Worm (Caenorhabditis elegans): ENCODE results near the gene F26G1.9.

Gene F26G1.9

ce11 chrII:4795461-4795860 is 21.7 kb upstream of the F26G1.9 start, which contains the start of gene C33F10.4:
C33F10.4 (plus strand) TSS chrII:4795761.
- TF ChIP-seq efl-1 (GFP tag; optimal IDR thresholded peaks at IDR 0.05) (no peak), athp-1 (tag; optimal IDR thresholded peaks at IDR 0.05) (no peak), dox-1 (GFP tag; IDR thresholded peaks at IDR 0.05) (no peak), ztf-6 (GFP tag; IDR thresholded peaks at IDR 0.05) (no peak), Y95B8A.8 (GFP tag; IDR thresholded peaks at IDR 0.05) (no peak), bed-2 (GFP tag; IDR thresholded peaks at IDR 0.05) (no peak), K12H6.12 (tag; optimal IDR thresholded peaks at IDR 0.05) (no peak), nhr-27 (tag; optimal IDR thresholded peaks at IDR 0.05) (no peak), T07F8.4 (tag; optimal IDR thresholded peaks at IDR 0.05) (no peak), mcd-1 (GFP tag; IDR thresholded peaks at IDR 0.05) (no peak), madf-8 (GFP tag; conservative IDR thresholded peaks at IDR 0.05) (no peak), B0035.1 (tag; optimal IDR thresholded peaks at IDR 0.05) (no peak), ZK185.1 (tag; optimal IDR thresholded peaks at IDR 0.05; ENCODE audit: poor library complexity, severe bottlenecking) (no peak), madf-6 (GFP tag; IDR thresholded peaks at IDR 0.05) (no peak), mes-4 (tag; optimal IDR thresholded peaks at IDR 0.05) (no peak), hlh-12 (tag; optimal IDR thresholded peaks at IDR 0.05) (no peak), xnd-1 (tag; optimal IDR thresholded peaks at IDR 0.05) (no peak)

DNA sequence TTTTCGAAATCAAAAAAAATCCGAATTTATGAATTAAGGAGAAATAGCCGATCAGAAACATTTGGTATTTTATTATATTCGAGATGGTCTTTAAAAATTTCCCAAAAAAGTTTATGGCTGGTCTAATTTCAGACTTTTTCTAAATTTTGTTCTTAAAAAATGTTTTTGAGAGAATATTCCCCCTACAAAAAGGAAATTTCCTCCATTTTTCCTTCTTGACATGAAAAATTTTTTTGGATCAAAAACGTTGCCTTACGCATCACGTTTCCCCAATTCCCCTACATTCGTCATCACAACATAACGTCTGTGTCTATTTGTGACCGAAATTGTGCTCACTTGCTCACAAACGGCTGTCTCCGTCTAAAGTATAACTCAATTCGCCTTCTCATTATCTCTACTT is 19.5 kb upstream of the F26G1.9 start:
- TF ChIP-seq ztf-28 (GFP tag; IDR thresholded peaks at IDR 0.05) (no peak), attf-6 (GFP tag; IDR thresholded peaks at IDR 0.05) (0 out of 2 replicates have a peak, but pooled peaks have one; percentile 12), F37B4.10 (GFP tag; IDR thresholded peaks at IDR 0.05) (no peak), ztf-22 (GFP tag; optimal IDR thresholded peaks at IDR 0.05) (no peak)

DNA sequence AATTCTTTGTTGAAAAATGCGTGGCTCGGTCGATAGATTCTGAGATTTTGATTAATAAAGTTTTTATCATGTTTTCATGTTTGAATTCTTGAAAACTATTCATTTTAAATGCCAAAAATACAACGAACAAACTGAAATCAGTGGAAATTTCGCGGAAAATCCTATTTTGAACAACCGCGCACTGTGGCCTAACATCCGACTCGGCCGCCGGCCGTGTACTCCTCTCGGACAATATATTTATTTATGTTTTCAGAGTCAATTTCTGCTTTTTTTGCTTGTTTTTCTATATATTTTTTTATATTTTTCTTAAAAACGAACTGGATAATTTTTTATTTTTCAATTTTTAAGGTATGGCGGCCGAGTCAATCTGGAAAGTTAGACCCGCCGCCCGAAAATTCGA is 17.5 kb upstream of the F26G1.9 start, which contains the start of gene F26G1.1:
TSS of gene F26G1.1 (plus strand) at position 347 of the 400 bp plus-strand sequence.
- TF ChIP-seq nfya-1 (tag; optimal IDR thresholded peaks at IDR 0.05; ENCODE audit: borderline replicate concordance, insufficient read depth) (no peak), ceh-27 (GFP tag; optimal IDR thresholded peaks at IDR 0.05) (peak; percentile 77), attf-6 (GFP tag; IDR thresholded peaks at IDR 0.05) (no peak), hlh-26 (GFP tag; conservative IDR thresholded peaks at IDR 0.05) (no peak), egl-44 (GFP tag; IDR thresholded peaks at IDR 0.05) (no peak), snpc-4 (GFP tag; optimal IDR thresholded peaks at IDR 0.05) (no peak), snpc-4 (tag; optimal IDR thresholded peaks at IDR 0.05) (peak in 1 of 4 experiments; percentile 25), lir-1 (GFP tag; conservative IDR thresholded peaks at IDR 0.05) (peak; percentile 57; the same call in 1 of the 2 replicates), lsl-1 (GFP tag; optimal IDR thresholded peaks at IDR 0.05) (peak; percentile 43), tbx-9 (tag; optimal IDR thresholded peaks at IDR 0.05; ENCODE audit: borderline replicate concordance) (no peak), bed-2 (GFP tag; IDR thresholded peaks at IDR 0.05) (peak; percentile 60; the same call in 1 of the 2 replicates), rec-8 (tag; optimal IDR thresholded peaks at IDR 0.05) (peak; percentile 49 to 82), mcd-1 (GFP tag; IDR thresholded peaks at IDR 0.05) (peak; percentile 70), repo-1 (tag; optimal IDR thresholded peaks at IDR 0.05) (no peak), nfyb-1 (GFP tag; IDR thresholded peaks at IDR 0.05) (peak; percentile 53; the same call in 1 of the 2 replicates), attf-5 (GFP tag; optimal IDR thresholded peaks at IDR 0.05) (peak; percentile 5), hmg-20 (GFP tag; IDR thresholded peaks at IDR 0.05) (0 out of 2 replicates have a peak, but pooled peaks have one; percentile 37), dpl-1 (GFP tag; optimal IDR thresholded peaks at IDR 0.05) (peak; percentile 42), hmg-1.2 (GFP tag; IDR thresholded peaks at IDR 0.05) (peak; percentile 27; the same call in 1 of the 2 replicates), let-526 (GFP tag; IDR thresholded peaks at IDR 0.05) (no peak), ztf-28 (GFP tag; IDR thresholded peaks at IDR 0.05) (peak; percentile 59; the same call in 1 of the 2 replicates), aptf-2 (GFP tag; conservative IDR thresholded peaks at IDR 0.05) (0 out of 2 replicates have a peak, but pooled peaks have one; percentile 57), unc-130 (GFP tag; optimal IDR thresholded peaks at IDR 0.05) (peak; percentile 81), K12H6.12 (tag; optimal IDR thresholded peaks at IDR 0.05) (peak; percentile 9), Y53F4B.3 (GFP tag; IDR thresholded peaks at IDR 0.05) (no peak), cebp-2 (GFP tag; IDR thresholded peaks at IDR 0.05) (no peak), lin-54 (GFP tag; optimal IDR thresholded peaks at IDR 0.05) (peak; percentile 82), rcor-1 (GFP tag; IDR thresholded peaks at IDR 0.05) (0 out of 2 replicates have a peak, but pooled peaks have one; percentile 28), attf-3 (GFP tag; conservative IDR thresholded peaks at IDR 0.05) (peak; percentile 78)

Data from whole organism, young adult.